Worm (Caenorhabditis elegans): ENCODE data around the gene nstp-3.

nstp-3 gene

ce11 chrV:5790497-5791280 is 7.3 kb downstream of the nstp-3 start, which contains the start of the genes nhr-142 and F44E7.9 (continued):
- TF ChIP-seq ztf-11 (tag; optimal IDR thresholded peaks at IDR 0.05): peak in 1 of 2 experiments; percentile 75
- peak; percentile 72 to 84 (median 82) for TF ChIP-seq dpl-1 (GFP tag; optimal IDR thresholded peaks at IDR 0.05)
- TF ChIP-seq ztf-4 (tag; optimal IDR thresholded peaks at IDR 0.05): peak; percentile 49
- TF ChIP-seq skn-1 (tag; optimal IDR thresholded peaks at IDR 0.05): peak; percentile 68
- TF ChIP-seq unc-130 (tag; optimal IDR thresholded peaks at IDR 0.05): peak; percentile 50
- peak; percentile 90 for TF ChIP-seq nhr-20 (tag; optimal IDR thresholded peaks at IDR 0.05)
- TF ChIP-seq jun-1 (tag; optimal IDR thresholded peaks at IDR 0.05): peak; percentile 64
- TF ChIP-seq lin-15B (tag; optimal IDR thresholded peaks at IDR 0.05): peak; percentile 76
- TF ChIP-seq fkh-8 (tag; optimal IDR thresholded peaks at IDR 0.05): peak; percentile 87
- peak; percentile 80 for TF ChIP-seq egl-13 (tag; optimal IDR thresholded peaks at IDR 0.05)
- no peak for TF ChIP-seq nhr-84 (tag; optimal IDR thresholded peaks at IDR 0.05)
- TF ChIP-seq unc-86 (tag; optimal IDR thresholded peaks at IDR 0.05): peak; percentile 84
- peak; percentile 68 for TF ChIP-seq grh-1 (GFP tag; IDR thresholded peaks at IDR 0.05)
- TF ChIP-seq ceh-8 (GFP tag; optimal IDR thresholded peaks at IDR 0.05): peak; percentile 66
- peak; percentile 73 for TF ChIP-seq isw-1 (GFP tag; IDR thresholded peaks at IDR 0.05)
- peak; percentile 70 for TF ChIP-seq lir-3 (tag; optimal IDR thresholded peaks at IDR 0.05; ENCODE audit: poor library complexity)
- TF ChIP-seq pqm-1 (tag; optimal IDR thresholded peaks at IDR 0.05): no peak
- TF ChIP-seq nhr-28 (tag; optimal IDR thresholded peaks at IDR 0.05): no peak
- no peak for TF ChIP-seq egl-27 (tag; optimal IDR thresholded peaks at IDR 0.05)
- TF ChIP-seq ceh-88 (GFP tag; IDR thresholded peaks at IDR 0.05): 0 out of 2 replicates have a peak, but pooled peaks have one; percentile 15
- peak in 2 of 6 experiments; percentile 42 to 78 for TF ChIP-seq elt-3 (tag; optimal IDR thresholded peaks at IDR 0.05)
- peak; percentile 63 for TF ChIP-seq snpc-4 (tag; optimal IDR thresholded peaks at IDR 0.05)
- peak; percentile 51 for TF ChIP-seq mef-2 (tag; optimal IDR thresholded peaks at IDR 0.05)
- TF ChIP-seq aha-1 (tag; optimal IDR thresholded peaks at IDR 0.05): peak; percentile 49
- TF ChIP-seq hlh-17 (GFP tag; optimal IDR thresholded peaks at IDR 0.05; ENCODE audit: borderline replicate concordance): no peak
- TF ChIP-seq irx-1 (tag; optimal IDR thresholded peaks at IDR 0.05): peak; percentile 83
- peak; percentile 91 for TF ChIP-seq mep-1 (tag; optimal IDR thresholded peaks at IDR 0.05)
- no peak for TF ChIP-seq tlp-1 (tag; optimal IDR thresholded peaks at IDR 0.05)
- peak; percentile 57 for TF ChIP-seq C04F5.9 (tag; optimal IDR thresholded peaks at IDR 0.05)
- TF ChIP-seq lin-39 (tag; optimal IDR thresholded peaks at IDR 0.05): peak; percentile 60
- TF ChIP-seq nhr-11 (tag; optimal IDR thresholded peaks at IDR 0.05): peak; percentile 42
- peak; percentile 38 for TF ChIP-seq zip-4 (GFP tag; optimal IDR thresholded peaks at IDR 0.05)
- TF ChIP-seq nhr-77 (tag; optimal IDR thresholded peaks at IDR 0.05): peak; percentile 71
- no peak for TF ChIP-seq alr-1 (tag; optimal IDR thresholded peaks at IDR 0.05; ENCODE audit: borderline replicate concordance)
- peak; percentile 24 for TF ChIP-seq vab-15 (tag; optimal IDR thresholded peaks at IDR 0.05)
- TF ChIP-seq pax-3 (tag; optimal IDR thresholded peaks at IDR 0.05): peak; percentile 74
- TF ChIP-seq ama-1 (optimal IDR thresholded peaks at IDR 0.05): no peak
- TF ChIP-seq fos-1 (tag; optimal IDR thresholded peaks at IDR 0.05): peak; percentile 75
- TF ChIP-seq hlh-4 (tag; optimal IDR thresholded peaks at IDR 0.05): no peak
- TF ChIP-seq ces-1 (GFP tag; optimal IDR thresholded peaks at IDR 0.05): no peak
- peak in 1 of 2 experiments; percentile 55 for TF ChIP-seq mdl-1 (tag; optimal IDR thresholded peaks at IDR 0.05)
- peak; percentile 90 for TF ChIP-seq nhr-90 (tag; optimal IDR thresholded peaks at IDR 0.05; ENCODE audit: poor library complexity)
- peak; percentile 77 for TF ChIP-seq fkh-10 (GFP tag; optimal IDR thresholded peaks at IDR 0.05)
- peak; percentile 91 for TF ChIP-seq lin-14 (GFP tag; optimal IDR thresholded peaks at IDR 0.05)
- TF ChIP-seq unc-62 (GFP tag; optimal IDR thresholded peaks at IDR 0.05): no peak
- peak; percentile 94 for TF ChIP-seq nhr-85 (tag)
- peak; percentile 60 for TF ChIP-seq F16B12.6 (tag; optimal IDR thresholded peaks at IDR 0.05)
- peak; percentile 79 for TF ChIP-seq dsc-1 (tag; optimal IDR thresholded peaks at IDR 0.05)
- TF ChIP-seq lsy-2 (tag; optimal IDR thresholded peaks at IDR 0.05): peak; percentile 82 to 90
- peak; percentile 96 for TF ChIP-seq rnt-1 (tag; optimal IDR thresholded peaks at IDR 0.05)
- TF ChIP-seq nhr-76 (tag; optimal IDR thresholded peaks at IDR 0.05): no peak

Data from whole organism, L1 larva.